Worm (Caenorhabditis elegans) whole organism, early embryonic: ENCODE data around the gene fezf-1.

Experiments
- B0310.2 ChIP-seq: sonication (generic microtip); optimal IDR thresholded peaks from 2 replicates; lab custom pipeline; 2016; ENCODE audit warnings: mild to moderate bottlenecking, missing genetic modification characterization, missing compliant biosample characterization
- F13C5.2 ChIP-seq: sonication (generic microtip); optimal IDR thresholded peaks from 2 replicates; lab custom pipeline; 2017; ENCODE audit warnings: mild to moderate bottlenecking, missing genetic modification characterization, inconsistent platforms, missing compliant biosample characterization
- aly-1 ChIP-seq: sonication (generic microtip); optimal IDR thresholded peaks from 2 replicates; lab custom pipeline; 2016; ENCODE audit warnings: missing genetic modification characterization, missing compliant biosample characterization
- ama-1 ChIP-seq: fragments of 150-350 bp; optimal IDR thresholded peaks from 2 replicates; lab custom pipeline; 2014
- ceh-13 ChIP-seq: fragments of 200-800 bp; sonication (Bioruptor generic); optimal IDR thresholded peaks from 2 replicates; lab custom pipeline; 2018; ENCODE audit warnings: mild to moderate bottlenecking, missing genetic modification characterization, missing compliant biosample characterization
- ceh-36 ChIP-seq: sonication (generic microtip); optimal IDR thresholded peaks from 2 replicates; lab custom pipeline; 2016; ENCODE audit warnings: missing genetic modification characterization, inconsistent platforms, missing compliant biosample characterization
- ets-7 ChIP-seq: sonication (generic microtip); optimal IDR thresholded peaks from 2 replicates; lab custom pipeline; 2016; ENCODE audit warnings: missing genotype, missing genetic modification characterization, missing compliant biosample characterization
- flt-1 ChIP-seq: fragments of 200-800 bp; sonication (Bioruptor generic); IDR thresholded peaks from 2 replicates; pipeline ENCODE4 v1.3.6; 2022; ENCODE audit warnings: missing genetic modification characterization, missing compliant biosample characterization
- hmbx-1 ChIP-seq: sonication (generic microtip); optimal IDR thresholded peaks from 2 replicates; lab custom pipeline; 2016; ENCODE audit warnings: mild to moderate bottlenecking, missing genetic modification characterization, missing compliant biosample characterization
- hmg-4 ChIP-seq: fragments of 200-800 bp; sonication (Bioruptor generic); optimal IDR thresholded peaks from 2 replicates; lab custom pipeline; 2018; ENCODE audit warnings: mild to moderate bottlenecking, missing genetic modification characterization, missing compliant biosample characterization
- hnd-1 ChIP-seq: sonication (generic microtip); optimal IDR thresholded peaks from 2 replicates; lab custom pipeline; 2016; ENCODE audit warnings: missing genetic modification characterization, missing compliant biosample characterization
- pes-1 ChIP-seq: fragments of 200-800 bp; sonication (Bioruptor generic); IDR thresholded peaks from 2 replicates; pipeline ENCODE4 v1.3.6; 2022; ENCODE audit warnings: missing genetic modification reagents, missing genetic modification characterization, missing compliant biosample characterization
- scrt-1 ChIP-seq: fragments of 200-800 bp; sonication (Bioruptor generic); IDR thresholded peaks from 2 replicates; pipeline ENCODE4 v1.3.6; 2022; ENCODE audit warnings: missing genetic modification characterization, missing compliant biosample characterization
- sea-1 ChIP-seq: fragments of 200-800 bp; sonication (Bioruptor generic); conservative IDR thresholded peaks from 2 replicates; pipeline ENCODE4 v1.3.6; 2022; ENCODE audit warnings: missing genetic modification characterization, missing compliant biosample characterization
- tbx-11 ChIP-seq: fragments of 200-800 bp; sonication (Bioruptor generic); IDR thresholded peaks from 2 replicates; pipeline ENCODE4 v1.3.6; 2022; ENCODE audit warnings: missing genetic modification characterization, missing compliant biosample characterization
- tbx-37 ChIP-seq: fragments of 200-800 bp; sonication (Bioruptor generic); conservative IDR thresholded peaks from 2 replicates; pipeline ENCODE4 v1.3.6; 2022; ENCODE audit warnings: missing genetic modification reagents, missing genetic modification characterization, missing compliant biosample characterization
- tra-4 ChIP-seq: sonication (generic microtip); optimal IDR thresholded peaks from 2 replicates; lab custom pipeline; 2017; ENCODE audit warnings: missing genetic modification characterization, missing compliant biosample characterization

Gene fezf-1

ce11 chrIV:13502806-13503363 is 37.0 kb downstream of the fezf-1 start, which contains the start of gene tbc-9:
tbc-9 (minus strand) TSS chrIV:13502856.
- no peak for TF ChIP-seq tbx-11
- TF ChIP-seq ama-1, result no peak
- no peak for TF ChIP-seq tra-4 (tag; lab: Kevin White, UChicago)
- no peak for TF ChIP-seq scrt-1 (GFP tag; lab: Robert Waterston, UW)
- TF ChIP-seq flt-1, result no peak
- TF ChIP-seq tbx-37 (GFP tag; lab: Robert Waterston, UW), result no peak
- TF ChIP-seq sea-1, result no peak
- TF ChIP-seq ceh-36, result no peak
- TF ChIP-seq F13C5.2 (tag; lab: Kevin White, UChicago), result no peak
- TF ChIP-seq aly-1 (tag; lab: Kevin White, UChicago), result no peak
- no peak for TF ChIP-seq B0310.2 (tag; lab: Kevin White, UChicago)
- TF ChIP-seq ets-7 (tag; lab: Kevin White, UChicago), result no peak
- TF ChIP-seq ceh-13, result no peak
- TF ChIP-seq hmbx-1 (tag; lab: Kevin White, UChicago), result no peak
- TF ChIP-seq pes-1, result no peak
- no peak for TF ChIP-seq hmg-4 (GFP tag; lab: Kevin White, UChicago)
- TF ChIP-seq hnd-1 (tag; lab: Kevin White, UChicago), result no peak

ce11 chrIV:13504065-13504464 is 38.2 kb downstream of the fezf-1 start:
- TF ChIP-seq pes-1 (peak; percentile 63), scrt-1 (GFP tag; lab: Robert Waterston, UW) (0 out of 2 replicates have a peak, but pooled peaks have one; percentile 14), flt-1 (peak; percentile 59)

ce11 chrIV:13505144-13505543 is 39.2 kb downstream of the fezf-1 start, which contains the start of gene seld-1:
seld-1 (plus strand) TSS chrIV:13505444.
- TF ChIP-seq scrt-1 (GFP tag; lab: Robert Waterston, UW) (no peak), tbx-11 (no peak), B0310.2 (tag; lab: Kevin White, UChicago) (no peak), ceh-13 (no peak), aly-1 (tag; lab: Kevin White, UChicago) (no peak), hmbx-1 (tag; lab: Kevin White, UChicago) (no peak), ama-1 (no peak), ceh-36 (no peak), flt-1 (no peak), F13C5.2 (tag; lab: Kevin White, UChicago) (no peak), sea-1 (no peak), tra-4 (tag; lab: Kevin White, UChicago) (no peak)

ce11 chrIV:13505662-13506061 is 39.8 kb downstream of the fezf-1 start, which contains the start of gene nlp-17:
nlp-17 (minus strand) TSS chrIV:13505762.
- TF ChIP-seq scrt-1 (GFP tag; lab: Robert Waterston, UW) (no peak), tbx-11 (no peak), hmbx-1 (tag; lab: Kevin White, UChicago) (no peak), tra-4 (tag; lab: Kevin White, UChicago) (no peak), pes-1 (no peak), B0310.2 (tag; lab: Kevin White, UChicago) (no peak), flt-1 (no peak), aly-1 (tag; lab: Kevin White, UChicago) (no peak), ama-1 (no peak), ets-7 (tag; lab: Kevin White, UChicago) (no peak), sea-1 (no peak)

ce11 chrIV:13508924-13509323 is 43.0 kb downstream of the fezf-1 start, which contains the start of gene afmd-2:
afmd-2 (plus strand) TSS chrIV:13509224.
- TF ChIP-seq ets-7 (tag; lab: Kevin White, UChicago) (no peak), F13C5.2 (tag; lab: Kevin White, UChicago) (no peak), scrt-1 (GFP tag; lab: Robert Waterston, UW) (no peak), hmbx-1 (tag; lab: Kevin White, UChicago) (no peak), B0310.2 (tag; lab: Kevin White, UChicago) (no peak), sea-1 (no peak), hnd-1 (tag; lab: Kevin White, UChicago) (no peak), tbx-11 (no peak), hmg-4 (GFP tag; lab: Kevin White, UChicago) (no peak), ama-1 (no peak), ceh-13 (no peak), tra-4 (tag; lab: Kevin White, UChicago) (no peak), aly-1 (tag; lab: Kevin White, UChicago) (no peak), ceh-36 (no peak), tbx-37 (GFP tag; lab: Robert Waterston, UW) (no peak), pes-1 (no peak), flt-1 (no peak)

ce11 chrIV:13510049-13510448 is 44.2 kb downstream of the fezf-1 start:
- TF ChIP-seq ama-1, result no peak
- no peak for TF ChIP-seq pes-1
- TF ChIP-seq tbx-11, result no peak
- no peak for TF ChIP-seq sea-1
- no peak for TF ChIP-seq flt-1

- no peak for TF ChIP-seq hmbx-1 (tag; lab: Kevin White, UChicago)
- TF ChIP-seq sea-1, result no peak
- no peak for TF ChIP-seq tra-4 (tag; lab: Kevin White, UChicago)
- TF ChIP-seq ceh-36, result no peak
- TF ChIP-seq hnd-1 (tag; lab: Kevin White, UChicago), result no peak
- TF ChIP-seq flt-1, result no peak
- TF ChIP-seq tbx-37 (GFP tag; lab: Robert Waterston, UW), result no peak
- TF ChIP-seq tbx-11, result no peak
- no peak for TF ChIP-seq pes-1
- no peak for TF ChIP-seq ceh-13
- no peak for TF ChIP-seq scrt-1 (GFP tag; lab: Robert Waterston, UW)
- TF ChIP-seq F13C5.2 (tag; lab: Kevin White, UChicago), result no peak
These were observed 46.2 kb downstream of the fezf-1 start, which contains the start of gene puf-3 for ce11 chrIV:13512112-13512569. puf-3 (minus strand) TSS chrIV:13512162.

- no peak for TF ChIP-seq hnd-1 (tag; lab: Kevin White, UChicago)
- TF ChIP-seq scrt-1 (GFP tag; lab: Robert Waterston, UW), result no peak
- no peak for TF ChIP-seq F13C5.2 (tag; lab: Kevin White, UChicago)
- TF ChIP-seq B0310.2 (tag; lab: Kevin White, UChicago), result no peak
- TF ChIP-seq hmbx-1 (tag; lab: Kevin White, UChicago), result no peak
- TF ChIP-seq hmg-4 (GFP tag; lab: Kevin White, UChicago), result no peak
- no peak for TF ChIP-seq ceh-36
- TF ChIP-seq flt-1, result no peak
- no peak for TF ChIP-seq ama-1
- TF ChIP-seq ets-7 (tag; lab: Kevin White, UChicago), result no peak
These were observed 47.1 kb downstream of the fezf-1 start for ce11 chrIV:13513010-13513409.
